Fruit fly (Drosophila melanogaster) whole organism, embryonic: ENCODE measurements around the gene Coa8.

Experiments
- Asciz ChIP-seq: fragments of 200-800 bp; sonication (Bioruptor generic); optimal IDR thresholded peaks from 2 replicates; lab custom pipeline; 2017; ENCODE audit warnings: missing biosample characterization, mild to moderate bottlenecking, missing genetic modification characterization, missing genetic modification reagents
- CG12155 ChIP-seq: fragments of 200-800 bp; sonication (Bioruptor generic); optimal IDR thresholded peaks from 3 replicates; lab custom pipeline; 2016; ENCODE audit warnings: missing biosample characterization, missing genetic modification characterization
- CG12219 ChIP-seq: fragments of 200-800 bp; sonication (Bioruptor generic); optimal IDR thresholded peaks from 3 replicates; lab custom pipeline; 2018; ENCODE audit warnings: missing biosample characterization, mild to moderate bottlenecking, missing genetic modification characterization
- CG12236 ChIP-seq: fragments of 200-800 bp; sonication (Bioruptor generic); optimal IDR thresholded peaks from 2 replicates; lab custom pipeline; 2016; ENCODE audit warnings: missing biosample characterization, missing genetic modification characterization
- CG12744 ChIP-seq: fragments of 200-800 bp; sonication (Bioruptor generic); optimal IDR thresholded peaks from 2 replicates; lab custom pipeline; 2016; ENCODE audit warnings: missing biosample characterization, missing genetic modification characterization
- CG13287 ChIP-seq: fragments of 200-800 bp; sonication (Bioruptor generic); IDR thresholded peaks from 2 replicates; pipeline ENCODE4 v1.3.6; 2022; ENCODE audit warnings: missing biosample characterization, missing genetic modification characterization; ENCODE audit not compliant: partially characterized antibody
- CG14965 ChIP-seq: fragments of 200-800 bp; sonication (Bioruptor generic); optimal IDR thresholded peaks from 2 replicates; lab custom pipeline; 2016; ENCODE audit warnings: missing biosample characterization, missing genetic modification characterization, borderline replicate concordance
- CG15011 ChIP-seq: fragments of 200-800 bp; sonication (Bioruptor generic); optimal IDR thresholded peaks from 3 replicates; lab custom pipeline; 2018; ENCODE audit warnings: missing biosample characterization, mild to moderate bottlenecking, missing genetic modification characterization
- CG15601 ChIP-seq: fragments of 200-800 bp; sonication (Bioruptor generic); optimal IDR thresholded peaks from 3 replicates; lab custom pipeline; 2019; ENCODE audit warnings: missing biosample characterization, mild to moderate bottlenecking, missing genetic modification characterization, moderate library complexity
- CG16779 ChIP-seq: fragments of 200-800 bp; sonication (Bioruptor generic); IDR thresholded peaks from 2 replicates; pipeline ENCODE4 v1.3.6; 2022; ENCODE audit warnings: missing biosample characterization, missing genetic modification characterization
- CG17829 ChIP-seq: fragments of 200-800 bp; optimal IDR thresholded peaks from 2 replicates; lab custom pipeline; 2019; ENCODE audit warnings: missing biosample characterization, mild to moderate bottlenecking, missing genetic modification characterization, moderate library complexity
- CG2202 ChIP-seq: fragments of 200-800 bp; sonication (Bioruptor generic); optimal IDR thresholded peaks from 2 replicates; lab custom pipeline; 2018; ENCODE audit warnings: missing biosample characterization, mild to moderate bottlenecking, missing genetic modification characterization
- CG2678 ChIP-seq: fragments of 200-800 bp; sonication (Bioruptor generic); optimal IDR thresholded peaks from 3 replicates; lab custom pipeline; 2019; ENCODE audit warnings: missing biosample characterization, mild to moderate bottlenecking, missing genetic modification characterization, moderate library complexity
- CG3065 ChIP-seq: fragments of 200-800 bp; sonication (Bioruptor generic); optimal IDR thresholded peaks from 2 replicates; lab custom pipeline; 2016; ENCODE audit warnings: missing biosample characterization, missing genetic modification characterization
- CG32767 ChIP-seq: fragments of 200-800 bp; sonication (Bioruptor generic); IDR thresholded peaks from 2 replicates; pipeline ENCODE4 v1.3.6; 2022; ENCODE audit warnings: missing biosample characterization, missing genetic modification characterization
- CG4730 ChIP-seq: fragments of 200-800 bp; sonication (Bioruptor generic); IDR thresholded peaks from 2 replicates; pipeline ENCODE4 v1.3.6; 2022; ENCODE audit warnings: missing biosample characterization, missing genetic modification characterization
- CG6813 ChIP-seq: fragments of 200-800 bp; sonication (Bioruptor generic); optimal IDR thresholded peaks from 2 replicates; lab custom pipeline; 2017; ENCODE audit warnings: missing biosample characterization, missing genetic modification characterization, mild to moderate bottlenecking, moderate library complexity, missing genetic modification reagents
- CG8290 ChIP-seq, 3 experiments: fragments of 200-800 bp; sonication (Bioruptor generic); optimal IDR thresholded peaks; 2 replicates each; lab custom pipeline; 2016 to 2019; ENCODE audit warnings: missing biosample characterization in 3 of 3, missing genetic modification characterization in 3 of 3, mild to moderate bottlenecking in 2 of 3, moderate library complexity in 1 of 3
- CHES-1-like ChIP-seq: fragments of 200-800 bp; sonication (Bioruptor generic); optimal IDR thresholded peaks from 2 replicates; lab custom pipeline; 2016; ENCODE audit warnings: missing biosample characterization, missing genetic modification characterization
- Dll ChIP-seq: fragments of 200-800 bp; sonication (Bioruptor generic); IDR thresholded peaks from 4 replicates; pipeline ENCODE4 v1.3.6; 2022; ENCODE audit warnings: missing biosample characterization, missing genetic modification characterization; ENCODE audit not compliant: partially characterized antibody
- Doc3 ChIP-seq: fragments of 200-800 bp; sonication (Bioruptor generic); IDR thresholded peaks from 3 replicates; pipeline ENCODE4 v1.3.6; 2022; ENCODE audit warnings: missing biosample characterization, missing genetic modification characterization; ENCODE audit not compliant: partially characterized antibody
- Hr3 ChIP-seq: fragments of 200-800 bp; sonication (Bioruptor generic); optimal IDR thresholded peaks from 3 replicates; lab custom pipeline; 2016; ENCODE audit warnings: missing biosample characterization, missing genetic modification characterization
- Kr ChIP-seq: fragments of 200-800 bp; sonication (Bioruptor generic); optimal IDR thresholded peaks from 2 replicates; lab custom pipeline; 2017; ENCODE audit warnings: missing biosample characterization, mild to moderate bottlenecking, missing genetic modification characterization
- Lpt ChIP-seq: fragments of >200 bp; optimal IDR thresholded peaks from 2 replicates; lab custom pipeline; 2018; ENCODE audit warnings: missing biosample characterization, missing genetic modification characterization
- Med ChIP-seq: fragments of 200-800 bp; sonication (Bioruptor generic); peaks from one replicate; lab custom pipeline; 2016; ENCODE audit warnings: missing biosample characterization, missing genetic modification characterization, mild to moderate bottlenecking, inconsistent platforms, moderate library complexity
- NC2α ChIP-seq: fragments of 200-800 bp; sonication (Bioruptor generic); optimal IDR thresholded peaks from 2 replicates; lab custom pipeline; 2016; ENCODE audit warnings: missing biosample characterization, missing genetic modification characterization
- NC2β ChIP-seq: fragments of 200-800 bp; sonication (Bioruptor generic); optimal IDR thresholded peaks from 2 replicates; lab custom pipeline; 2016; ENCODE audit warnings: missing biosample characterization, missing genetic modification characterization
- Rfx ChIP-seq: fragments of 200-800 bp; sonication (Bioruptor generic); IDR thresholded peaks from 2 replicates; pipeline ENCODE4 v1.3.6; 2022; ENCODE audit warnings: missing biosample characterization, missing genetic modification characterization
- Scr ChIP-seq: fragments of 200-800 bp; sonication (Bioruptor generic); IDR thresholded peaks from 2 replicates; pipeline ENCODE4 v1.3.6; 2022; ENCODE audit warnings: missing biosample characterization, missing genetic modification characterization; ENCODE audit not compliant: partially characterized antibody
- Six4 ChIP-seq: fragments of 200-800 bp; sonication (Bioruptor generic); optimal IDR thresholded peaks from 2 replicates; lab custom pipeline; 2016; ENCODE audit warnings: missing biosample characterization, missing genetic modification characterization
- Sox102F ChIP-seq: fragments of 200-800 bp; sonication (Bioruptor generic); optimal IDR thresholded peaks from 2 replicates; lab custom pipeline; 2018; ENCODE audit warnings: missing biosample characterization, mild to moderate bottlenecking, missing genetic modification characterization, moderate library complexity
- Usf ChIP-seq: fragments of 200-800 bp; sonication (Bioruptor generic); optimal IDR thresholded peaks from 2 replicates; lab custom pipeline; 2017; ENCODE audit warnings: missing genotype, missing biosample characterization, missing genetic modification characterization
- Vsx1 ChIP-seq: fragments of 200-800 bp; sonication (Bioruptor generic); optimal IDR thresholded peaks from 2 replicates; lab custom pipeline; 2017; ENCODE audit warnings: missing biosample characterization, mild to moderate bottlenecking, missing genetic modification characterization, missing genetic modification reagents
- ara ChIP-seq: fragments of 200-800 bp; sonication (Bioruptor generic); IDR thresholded peaks from 2 replicates; pipeline ENCODE4 v1.3.6; 2022; ENCODE audit warnings: missing biosample characterization, missing genetic modification characterization
- ci ChIP-seq: fragments of 200-800 bp; sonication (Bioruptor generic); IDR thresholded peaks from 3 replicates; pipeline ENCODE4 v1.3.6; 2022; ENCODE audit warnings: missing biosample characterization, missing genetic modification characterization
- ewg ChIP-seq: fragments of 200-800 bp; sonication (Bioruptor generic); optimal IDR thresholded peaks from 3 replicates; lab custom pipeline; 2017; ENCODE audit warnings: mild to moderate bottlenecking, missing biosample characterization, missing genetic modification reagents, missing genetic modification characterization
- grn ChIP-seq: fragments of 200-800 bp; sonication (Bioruptor generic); optimal IDR thresholded peaks from 3 replicates; lab custom pipeline; 2017; ENCODE audit warnings: missing biosample characterization, missing genetic modification characterization
- ham ChIP-seq: fragments of 200-800 bp; sonication (Bioruptor generic); IDR thresholded peaks from 2 replicates; pipeline ENCODE4 v1.3.6; 2022; ENCODE audit warnings: missing biosample characterization, missing genetic modification characterization
- jigr1 ChIP-seq: fragments of 200-800 bp; sonication (Bioruptor generic); IDR thresholded peaks from 3 replicates; pipeline ENCODE4 v1.3.6; 2022; ENCODE audit warnings: missing biosample characterization, missing genetic modification characterization
- ken ChIP-seq: fragments of 200-800 bp; sonication (Bioruptor generic); IDR thresholded peaks from 3 replicates; pipeline ENCODE4 v1.3.6; 2022; ENCODE audit warnings: missing biosample characterization, missing genetic modification characterization
- klu ChIP-seq: fragments of 200-800 bp; sonication (Bioruptor generic); IDR thresholded peaks from 2 replicates; pipeline ENCODE4 v1.3.6; 2022; ENCODE audit warnings: missing biosample characterization, missing genetic modification characterization
- luna ChIP-seq: fragments of 200-800 bp; sonication (Bioruptor generic); optimal IDR thresholded peaks from 2 replicates; lab custom pipeline; 2016; ENCODE audit warnings: missing biosample characterization, missing genetic modification characterization
- nom ChIP-seq: fragments of 200-800 bp; sonication (Bioruptor generic); optimal IDR thresholded peaks from 2 replicates; lab custom pipeline; 2017; ENCODE audit warnings: missing biosample characterization, missing genetic modification characterization, mild to moderate bottlenecking, moderate library complexity, missing genetic modification reagents
- pb ChIP-seq: fragments of 200-800 bp; sonication (Bioruptor generic); optimal IDR thresholded peaks from 3 replicates; lab custom pipeline; 2016; ENCODE audit warnings: missing biosample characterization, missing genetic modification characterization
- psq ChIP-seq: fragments of 200-800 bp; sonication (Bioruptor generic); optimal IDR thresholded peaks from 2 replicates; lab custom pipeline; 2017; ENCODE audit warnings: missing biosample characterization, missing genetic modification characterization
- run ChIP-seq: fragments of 200-800 bp; sonication (Bioruptor generic); optimal IDR thresholded peaks from 3 replicates; lab custom pipeline; 2018; ENCODE audit warnings: missing biosample characterization, mild to moderate bottlenecking, missing genetic modification characterization
- schlank ChIP-seq: fragments of 200-800 bp; sonication (Bioruptor generic); optimal IDR thresholded peaks from 2 replicates; lab custom pipeline; 2018; ENCODE audit warnings: missing biosample characterization, mild to moderate bottlenecking, missing genetic modification characterization
- sens ChIP-seq: fragments of 200-800 bp; sonication (Bioruptor generic); peaks from one replicate; lab custom pipeline; 2016; ENCODE audit warnings: missing biosample characterization, missing genetic modification characterization
- sqz ChIP-seq: fragments of 200-800 bp; sonication (Bioruptor generic); optimal IDR thresholded peaks from 3 replicates; lab custom pipeline; 2018; ENCODE audit warnings: missing biosample characterization, mild to moderate bottlenecking, missing genetic modification characterization
- unc-4 ChIP-seq: fragments of 200-800 bp; sonication (Bioruptor generic); IDR thresholded peaks from 2 replicates; pipeline ENCODE4 v1.3.6; 2022; ENCODE audit warnings: missing biosample characterization, missing genetic modification characterization; ENCODE audit not compliant: partially characterized antibody

Coa8 gene

dm6 chrX:1849914-1850313, 30.2 kb upstream of the Coa8 start (continued):
- TF ChIP-seq CHES-1-like (GFP tag; lab: Kevin White, UChicago) (peak; percentile 72), ci (GFP tag; lab: Robert Waterston, UW) (peak; percentile 74; the same call in 2 of the 3 replicates), CG3065 (GFP tag; lab: Kevin White, UChicago) (peak; percentile 5), CG32767 (GFP tag; lab: Robert Waterston, UW) (peak; percentile 48), jigr1 (GFP tag; lab: Robert Waterston, UW) (peak; percentile 27; the same call in 1 of the 3 replicates), run (tag; lab: Kevin White, UChicago) (peak; percentile 76), Six4 (GFP tag; lab: Kevin White, UChicago) (peak; percentile 61), CG6813 (GFP tag; lab: Kevin White, UChicago) (peak; percentile 89), Rfx (peak; percentile 89), Scr (GFP tag; lab: Robert Waterston, UW) (no peak), NC2β (peak; percentile 51), nom (GFP tag; lab: Kevin White, UChicago) (no peak), Hr3 (peak; percentile 70), Vsx1 (GFP tag; lab: Kevin White, UChicago) (peak; percentile 81), sens (GFP tag; lab: Kevin White, UChicago) (peak; percentile 92), CG12744 (GFP tag; lab: Kevin White, UChicago) (peak; percentile 79), Doc3 (GFP tag; lab: Robert Waterston, UW) (no peak), Kr (GFP tag; lab: Kevin White, UChicago) (no peak), sqz (GFP tag; lab: Kevin White, UChicago) (peak; percentile 43), Dll (GFP tag; lab: Robert Waterston, UW) (no peak), ewg (GFP tag; lab: Kevin White, UChicago) (peak; percentile 58), Usf (GFP tag; lab: Kevin White, UChicago) (peak; percentile 64), CG12219 (GFP tag; lab: Kevin White, UChicago) (peak; percentile 85), schlank (tag; lab: Kevin White, UChicago) (peak; percentile 83), Asciz (GFP tag; lab: Kevin White, UChicago) (peak; percentile 70), Med (GFP tag; lab: Kevin White, UChicago) (peak; percentile 98), CG13287 (GFP tag; lab: Robert Waterston, UW) (no peak), CG2202 (tag; lab: Kevin White, UChicago) (peak; percentile 45), unc-4 (no peak), psq (GFP tag; lab: Kevin White, UChicago) (peak; percentile 20), CG14965 (GFP tag; lab: Kevin White, UChicago) (no peak), CG12155 (GFP tag; lab: Kevin White, UChicago) (peak; percentile 87), CG17829 (tag; lab: Kevin White, UChicago) (peak; percentile 81), CG4730 (GFP tag; lab: Robert Waterston, UW) (peak; percentile 49), ara (GFP tag; lab: Robert Waterston, UW) (peak; percentile 56; the same call in 1 of the 2 replicates), grn (GFP tag; lab: Kevin White, UChicago) (peak; percentile 50), CG8290 (GFP tag; optimal IDR thresholded peaks at IDR 0.05; lab: Kevin White, UChicago) (no peak), CG8290 (tag; optimal IDR thresholded peaks at IDR 0.05; lab: Kevin White, UChicago) (peak in 1 of 2 experiments; percentile 88), Sox102F (GFP tag; lab: Kevin White, UChicago) (peak; percentile 84), Lpt (GFP tag; lab: Kevin White, UChicago) (no peak), ken (GFP tag; lab: Robert Waterston, UW) (peak; percentile 54; the same call in 1 of the 3 replicates), ham (GFP tag; lab: Robert Waterston, UW) (peak; percentile 42; the same call in 1 of the 2 replicates), NC2α (no peak), CG15011 (GFP tag; lab: Kevin White, UChicago) (peak; percentile 82), CG2678 (tag; lab: Kevin White, UChicago) (peak; percentile 96), pb (peak; percentile 23), klu (GFP tag; lab: Robert Waterston, UW) (peak; percentile 62; the same call in 1 of the 2 replicates), CG12236 (GFP tag; lab: Kevin White, UChicago) (peak; percentile 42), CG16779 (GFP tag; lab: Robert Waterston, UW) (0 out of 2 replicates have a peak, but pooled peaks have one; percentile 27), CG15601 (tag; lab: Kevin White, UChicago) (peak; percentile 62), luna (no peak)
